Worm (Caenorhabditis elegans) whole organism, L4 larva: Measurements from ENCODE around the gene F35E8.6.

Experiments
- F37D6.2 ChIP-seq: sonication (generic microtip); optimal IDR thresholded peaks from 2 replicates; lab custom pipeline; 2016; ENCODE audit warnings: mild to moderate bottlenecking, missing genetic modification characterization, missing compliant biosample characterization
- aha-1 ChIP-seq: fragments of 150-350 bp; peaks from one replicate; lab custom pipeline; 2014; ENCODE audit warnings: missing biosample characterization, missing genetic modification characterization
- lin-38 ChIP-seq: fragments of 200-800 bp; sonication (Bioruptor generic); IDR thresholded peaks from 2 replicates; pipeline ENCODE4 v1.3.6; 2022; ENCODE audit warnings: missing genetic modification reagents, missing genetic modification characterization, missing compliant biosample characterization
- nhr-10 ChIP-seq: fragments of 150-350 bp; optimal IDR thresholded peaks from 2 replicates; lab custom pipeline; 2014; ENCODE audit warnings: missing biosample characterization, missing genetic modification characterization
- unc-62 ChIP-seq, 3 experiments: fragments of 150-350 bp in 1 of 3; sonication (generic microtip); optimal IDR thresholded peaks in 2 of 3; peaks in 1 of 3; 1 replicate in 1 of 3; 2 replicates in 2 of 3; lab custom pipeline; 2014 to 2017; ENCODE audit warnings: missing biosample characterization in 3 of 3, missing genetic modification characterization in 3 of 3, missing genetic modification reagents in 3 of 3, missing genotype in 1 of 3

DNA sequence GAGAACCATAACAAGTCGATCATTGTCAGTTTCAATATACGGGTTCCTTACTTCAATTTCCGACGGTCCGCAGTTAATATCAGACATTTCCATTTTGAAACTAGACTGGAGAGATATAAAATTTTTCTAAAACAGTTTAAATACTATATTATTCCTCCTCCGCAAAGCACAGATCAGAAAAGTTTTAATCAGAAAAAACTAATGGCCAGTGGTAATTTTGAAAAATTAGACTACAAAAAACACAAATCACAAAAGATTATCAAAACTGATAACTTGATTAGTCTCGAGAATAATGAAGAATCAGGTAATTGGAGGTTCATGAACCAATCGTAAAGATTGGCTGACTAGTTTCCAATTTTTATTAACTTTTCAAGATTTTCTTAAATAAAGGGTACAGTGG lies 26.0 kb upstream of the F35E8.6 start, which contains the start of gene T06C12.9:
- no peak for TF ChIP-seq aha-1 (tag; lab: Kevin White, UChicago)
- no peak for TF ChIP-seq unc-62 (GFP tag; optimal IDR thresholded peaks at IDR 0.05 in 1 of 2; lab: Kevin White, UChicago)
- no peak for TF ChIP-seq unc-62 (tag; optimal IDR thresholded peaks at IDR 0.05; lab: Kevin White, UChicago)
- no peak for TF ChIP-seq nhr-10 (tag; lab: Kevin White, UChicago)
- TF ChIP-seq F37D6.2 (tag; lab: Kevin White, UChicago): no peak
- no peak for TF ChIP-seq lin-38 (GFP tag; lab: Robert Waterston, UW)
